Worm (Caenorhabditis elegans) whole organism, L3 larva: ENCODE results near the gene F07H5.13.

Source experiments
- R02D3.7 ChIP-seq: fragments of 150-350 bp; optimal IDR thresholded peaks from 2 replicates; lab custom pipeline; 2014; ENCODE audit warnings: missing biosample characterization, missing genetic modification characterization
- ZK546.5 ChIP-seq: sonication (generic microtip); optimal IDR thresholded peaks from 2 replicates; lab custom pipeline; 2017; ENCODE audit warnings: missing biosample characterization, missing genetic modification characterization
- aly-2 ChIP-seq: fragments of 150-350 bp; optimal IDR thresholded peaks from 2 replicates; lab custom pipeline; 2014; ENCODE audit warnings: missing biosample characterization, missing genetic modification characterization
- ama-1 ChIP-seq: fragments of 150-350 bp; optimal IDR thresholded peaks from 2 replicates; lab custom pipeline; 2018
- ceh-16 ChIP-seq: sonication (generic microtip); optimal IDR thresholded peaks from 2 replicates; lab custom pipeline; 2017; ENCODE audit warnings: missing biosample characterization, missing genetic modification characterization
- ceh-82 ChIP-seq: fragments of 150-350 bp; optimal IDR thresholded peaks from 2 replicates; lab custom pipeline; 2014; ENCODE audit warnings: missing biosample characterization, missing genetic modification characterization
- ceh-9 ChIP-seq: sonication (generic microtip); optimal IDR thresholded peaks from 2 replicates; lab custom pipeline; 2018; ENCODE audit warnings: missing biosample characterization, missing genetic modification characterization
- daf-12 ChIP-seq: fragments of 150-350 bp; optimal IDR thresholded peaks from 2 replicates; lab custom pipeline; 2014; ENCODE audit warnings: missing biosample characterization, missing genetic modification reagents, missing genetic modification characterization
- egl-27 ChIP-seq: sonication (generic microtip); optimal IDR thresholded peaks from 4 replicates; lab custom pipeline; 2017; ENCODE audit warnings: missing biosample characterization, missing genetic modification reagents, missing genetic modification characterization
- egl-5 ChIP-seq: fragments of 150-350 bp; optimal IDR thresholded peaks from 2 replicates; lab custom pipeline; 2017; ENCODE audit warnings: missing biosample characterization, missing genetic modification reagents, missing genetic modification characterization, inconsistent platforms
- elt-2 ChIP-seq: sonication (generic microtip); optimal IDR thresholded peaks from 2 replicates; lab custom pipeline; 2016; ENCODE audit warnings: missing genetic modification reagents, mild to moderate bottlenecking, missing genetic modification characterization, missing compliant biosample characterization
- elt-3 ChIP-seq, 3 experiments: fragments of 150-350 bp in 1 of 3; sonication (generic microtip) in 2 of 3; optimal IDR thresholded peaks; 2 replicates in 2 of 3; 4 replicates in 1 of 3; lab custom pipeline; 2014 to 2017; ENCODE audit warnings: missing biosample characterization in 3 of 3, missing genetic modification characterization in 3 of 3
- eor-1 ChIP-seq, 2 experiments: fragments of 150-350 bp; optimal IDR thresholded peaks; 2 replicates each; lab custom pipeline; 2014 to 2018; ENCODE audit warnings: missing biosample characterization in 2 of 2, missing genetic modification characterization in 2 of 2
- fkh-10 ChIP-seq: sonication (generic microtip); optimal IDR thresholded peaks from 2 replicates; lab custom pipeline; 2017; ENCODE audit warnings: missing biosample characterization, missing genetic modification reagents, missing genetic modification characterization
- fkh-2 ChIP-seq: fragments of 150-350 bp; optimal IDR thresholded peaks from 2 replicates; lab custom pipeline; 2014; ENCODE audit warnings: missing biosample characterization, missing genetic modification reagents, missing genetic modification characterization
- fos-1 ChIP-seq: fragments of 150-350 bp; optimal IDR thresholded peaks from 2 replicates; lab custom pipeline; 2014; ENCODE audit warnings: missing biosample characterization, missing genetic modification characterization
- hmg-11 ChIP-seq: sonication (generic microtip); optimal IDR thresholded peaks from 2 replicates; lab custom pipeline; 2016; ENCODE audit warnings: missing genetic modification characterization, missing compliant biosample characterization
- jun-1 ChIP-seq: fragments of 150-350 bp; optimal IDR thresholded peaks from 2 replicates; lab custom pipeline; 2014; ENCODE audit warnings: missing biosample characterization, missing genetic modification reagents, missing genetic modification characterization
- lin-15B ChIP-seq: fragments of 150-350 bp; optimal IDR thresholded peaks from 2 replicates; lab custom pipeline; 2014; ENCODE audit warnings: missing biosample characterization, missing genetic modification characterization
- lin-39 ChIP-seq: fragments of 150-350 bp; optimal IDR thresholded peaks from 2 replicates; lab custom pipeline; 2018; ENCODE audit warnings: missing biosample characterization, missing genetic modification reagents, missing genetic modification characterization
- lsy-12 ChIP-seq: sonication (generic microtip); optimal IDR thresholded peaks from 2 replicates; lab custom pipeline; 2016; ENCODE audit warnings: mild to moderate bottlenecking, missing genetic modification characterization, missing compliant biosample characterization
- mdl-1 ChIP-seq: fragments of 150-350 bp; optimal IDR thresholded peaks from 2 replicates; lab custom pipeline; 2014; ENCODE audit warnings: missing biosample characterization, missing genetic modification characterization
- mml-1 ChIP-seq: fragments of 150-350 bp; sonication (generic microtip); optimal IDR thresholded peaks from 3 replicates; lab custom pipeline; 2014; ENCODE audit warnings: missing biosample characterization, missing genetic modification characterization
- nfya-1 ChIP-seq: sonication (generic microtip); optimal IDR thresholded peaks from 2 replicates; lab custom pipeline; 2017; ENCODE audit warnings: missing genetic modification characterization, mild to moderate bottlenecking, missing compliant biosample characterization, antibody characterized with exemption, moderate library complexity; ENCODE audit not compliant: insufficient read depth
- nhr-11 ChIP-seq: fragments of 150-350 bp; optimal IDR thresholded peaks from 2 replicates; lab custom pipeline; 2014; ENCODE audit warnings: missing biosample characterization, missing genetic modification characterization
- nhr-12 ChIP-seq: fragments of 150-350 bp; optimal IDR thresholded peaks from 2 replicates; lab custom pipeline; 2014; ENCODE audit warnings: missing biosample characterization, missing genetic modification characterization
- nhr-23 ChIP-seq: fragments of 150-350 bp; optimal IDR thresholded peaks from 2 replicates; lab custom pipeline; 2014; ENCODE audit warnings: missing biosample characterization, missing genetic modification reagents, missing genetic modification characterization
- nhr-25 ChIP-seq: sonication (generic microtip); optimal IDR thresholded peaks from 2 replicates; lab custom pipeline; 2017; ENCODE audit warnings: missing biosample characterization, missing genetic modification characterization
- nhr-28 ChIP-seq: fragments of 150-350 bp; optimal IDR thresholded peaks from 2 replicates; lab custom pipeline; 2014; ENCODE audit warnings: missing biosample characterization, missing genetic modification characterization
- nhr-43 ChIP-seq: sonication (generic microtip); optimal IDR thresholded peaks from 2 replicates; lab custom pipeline; 2016; ENCODE audit warnings: mild to moderate bottlenecking, missing genetic modification characterization, missing compliant biosample characterization; ENCODE audit not compliant: poor library complexity, severe bottlenecking
- nhr-67 ChIP-seq: fragments of 150-350 bp; optimal IDR thresholded peaks from 2 replicates; lab custom pipeline; 2014; ENCODE audit warnings: missing biosample characterization, missing genetic modification characterization
- nhr-76 ChIP-seq: fragments of 150-350 bp; sonication (generic microtip); optimal IDR thresholded peaks from 5 replicates; lab custom pipeline; 2014; ENCODE audit warnings: missing biosample characterization, missing genetic modification characterization
- nhr-77 ChIP-seq: fragments of 150-350 bp; optimal IDR thresholded peaks from 2 replicates; lab custom pipeline; 2014; ENCODE audit warnings: missing biosample characterization, missing genetic modification characterization
- pha-4 ChIP-seq: fragments of 150-350 bp; optimal IDR thresholded peaks from 2 replicates; lab custom pipeline; 2014; ENCODE audit warnings: missing biosample characterization, missing genetic modification reagents, missing genetic modification characterization
- sea-2 ChIP-seq: fragments of 150-350 bp; sonication (generic microtip); optimal IDR thresholded peaks from 4 replicates; lab custom pipeline; 2014; ENCODE audit warnings: missing biosample characterization, missing genetic modification reagents, missing genetic modification characterization
- snpc-4 ChIP-seq: fragments of 150-350 bp; optimal IDR thresholded peaks from 2 replicates; lab custom pipeline; 2014; ENCODE audit warnings: missing biosample characterization, missing genetic modification characterization
- tbx-2 ChIP-seq: sonication (generic microtip); optimal IDR thresholded peaks from 2 replicates; lab custom pipeline; 2016; ENCODE audit warnings: mild to moderate bottlenecking, missing genetic modification characterization, missing compliant biosample characterization
- unc-39 ChIP-seq: sonication (generic microtip); optimal IDR thresholded peaks from 4 replicates; lab custom pipeline; 2017; ENCODE audit warnings: missing biosample characterization, missing genetic modification characterization
- unc-62 ChIP-seq: fragments of 150-350 bp; sonication (generic microtip); optimal IDR thresholded peaks from 4 replicates; lab custom pipeline; 2014; ENCODE audit warnings: missing biosample characterization, missing genetic modification reagents, missing genetic modification characterization
- zag-1 ChIP-seq: fragments of 150-350 bp; optimal IDR thresholded peaks from 2 replicates; lab custom pipeline; 2014; ENCODE audit warnings: missing biosample characterization, missing genetic modification characterization
- ztf-11 ChIP-seq: fragments of 150-350 bp; optimal IDR thresholded peaks from 2 replicates; lab custom pipeline; 2014; ENCODE audit warnings: missing biosample characterization, missing genetic modification characterization
- ztf-4 ChIP-seq: fragments of 150-350 bp; optimal IDR thresholded peaks from 2 replicates; lab custom pipeline; 2014; ENCODE audit warnings: missing biosample characterization, missing genetic modification characterization

Gene F07H5.13

ce11 chrII:8788752-8789151 lies 1.6 kb upstream of the F07H5.13 start:
- TF ChIP-seq lsy-12 (tag; lab: Kevin White, UChicago) (peak; percentile 21), zag-1 (tag; lab: Kevin White, UChicago) (no peak)

DNA sequence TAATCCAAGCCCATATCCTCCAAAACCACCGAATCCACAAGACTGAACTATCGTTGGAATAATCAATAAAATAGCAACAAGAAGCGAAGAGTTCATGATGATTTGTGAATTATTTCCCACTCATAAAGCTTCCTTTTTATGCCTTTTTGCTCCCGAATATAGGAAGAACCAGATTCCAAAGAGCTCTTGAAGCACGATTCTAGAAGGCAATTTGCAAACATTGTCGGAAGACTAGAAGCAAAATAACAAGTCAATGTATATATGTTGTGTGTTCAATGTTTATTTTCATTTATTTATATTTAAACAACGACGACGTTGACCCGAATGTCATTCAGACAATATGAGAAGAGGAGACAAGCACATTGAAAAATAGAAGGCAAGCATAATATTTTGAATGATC lies 2.3 kb downstream of the F07H5.13 start, which contains the start of gene idpa-2:
idpa-2 (minus strand) TSS at position 101 of the 400 bp plus-strand sequence.
- no peak for TF ChIP-seq nhr-28
- no peak for TF ChIP-seq ztf-4 (tag; lab: Kevin White, UChicago)
- no peak for TF ChIP-seq ztf-11
- no peak for TF ChIP-seq nhr-23 (tag; lab: Kevin White, UChicago)
- no peak for TF ChIP-seq egl-27 (tag; lab: Kevin White, UChicago)
- TF ChIP-seq egl-5 (tag; lab: Kevin White, UChicago): no peak
- TF ChIP-seq eor-1 (tag; optimal IDR thresholded peaks at IDR 0.05; lab: Kevin White, UChicago): no peak
- no peak for TF ChIP-seq nhr-43 (tag; lab: Kevin White, UChicago)
- no peak for TF ChIP-seq ceh-16 (tag; lab: Kevin White, UChicago)
- no peak for TF ChIP-seq nfya-1 (tag; lab: Kevin White, UChicago)
- no peak for TF ChIP-seq nhr-11 (tag; lab: Kevin White, UChicago)
- TF ChIP-seq mml-1 (tag; lab: Kevin White, UChicago): no peak
- TF ChIP-seq lin-15B: no peak

DNA sequence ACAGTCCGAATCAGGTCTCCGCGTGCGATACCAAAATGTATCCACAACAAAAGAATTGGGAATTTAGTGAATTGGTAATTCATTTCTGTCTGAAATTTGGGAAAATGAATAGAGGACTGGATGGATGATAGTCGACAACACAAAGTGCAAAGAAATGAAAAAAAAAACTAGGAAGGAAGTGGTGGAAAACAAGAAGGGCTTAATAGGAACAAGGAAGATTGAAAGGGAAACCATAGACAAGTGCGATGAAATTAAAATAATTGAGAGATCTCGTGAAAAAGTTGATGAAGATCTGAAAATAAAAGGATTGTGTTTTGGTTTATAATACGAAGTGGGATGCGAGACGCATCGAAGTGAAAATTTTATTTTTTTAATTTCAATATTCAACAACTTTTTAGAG lies 3.7 kb downstream of the F07H5.13 start, which contains the start of gene F07H5.7:
F07H5.7 (minus strand) TSS at position 101 of the 400 bp plus-strand sequence.
- TF ChIP-seq daf-12 (tag; lab: Kevin White, UChicago) (no peak), zag-1 (tag; lab: Kevin White, UChicago) (no peak), nhr-43 (tag; lab: Kevin White, UChicago) (no peak), jun-1 (no peak), fkh-10 (GFP tag; lab: Kevin White, UChicago) (no peak), nhr-25 (tag; lab: Kevin White, UChicago) (no peak)

ce11 chrII:8795227-8795626 lies 4.9 kb downstream of the F07H5.13 start:
- TF ChIP-seq hmg-11 (tag; lab: Kevin White, UChicago) (no peak), daf-12 (tag; lab: Kevin White, UChicago) (no peak), snpc-4 (no peak), ZK546.5 (no peak), sea-2 (no peak), ceh-16 (tag; lab: Kevin White, UChicago) (no peak), fkh-10 (GFP tag; lab: Kevin White, UChicago) (no peak), tbx-2 (no peak), ztf-4 (tag; lab: Kevin White, UChicago) (no peak), nhr-23 (tag; lab: Kevin White, UChicago) (no peak), nhr-67 (tag; lab: Kevin White, UChicago) (no peak), nhr-11 (tag; lab: Kevin White, UChicago) (no peak), fos-1 (no peak), fkh-2 (tag; lab: Kevin White, UChicago) (no peak), mdl-1 (tag; lab: Kevin White, UChicago) (no peak), nhr-12 (tag; lab: Kevin White, UChicago) (no peak)

- TF ChIP-seq nhr-12 (tag; lab: Kevin White, UChicago) (no peak), ceh-9 (tag; lab: Kevin White, UChicago) (no peak), nhr-77 (no peak), jun-1 (no peak), mml-1 (tag; lab: Kevin White, UChicago) (no peak), unc-62 (GFP tag; lab: Kevin White, UChicago) (peak; percentile 38), elt-2 (tag; lab: Kevin White, UChicago) (no peak), nhr-23 (tag; lab: Kevin White, UChicago) (no peak), lsy-12 (tag; lab: Kevin White, UChicago) (no peak), fkh-2 (tag; lab: Kevin White, UChicago) (no peak), pha-4 (tag; lab: Kevin White, UChicago) (no peak), tbx-2 (peak; percentile 91), R02D3.7 (peak; percentile 35), ceh-82 (tag; lab: Kevin White, UChicago) (no peak), nhr-28 (no peak), snpc-4 (peak; percentile 14), nhr-76 (tag; lab: Kevin White, UChicago) (no peak), ceh-16 (tag; lab: Kevin White, UChicago) (no peak), lin-39 (tag; lab: Kevin White, UChicago) (peak; percentile 84), ztf-4 (tag; lab: Kevin White, UChicago) (no peak), ama-1 (no peak), fkh-10 (GFP tag; lab: Kevin White, UChicago) (peak; percentile 89), lin-15B (peak; percentile 12), aly-2 (tag; lab: Kevin White, UChicago) (no peak), zag-1 (tag; lab: Kevin White, UChicago) (no peak), sea-2 (no peak), egl-5 (tag; lab: Kevin White, UChicago) (peak; percentile 78), unc-39 (tag; lab: Kevin White, UChicago) (no peak), eor-1 (tag; optimal IDR thresholded peaks at IDR 0.05; lab: Kevin White, UChicago) (no peak), nhr-43 (tag; lab: Kevin White, UChicago) (no peak), elt-3 (tag; optimal IDR thresholded peaks at IDR 0.05; lab: Kevin White, UChicago) (no peak), nhr-11 (tag; lab: Kevin White, UChicago) (peak; percentile 28)
Measured at ce11 chrII:8796391-8796790, 6.0 kb downstream of the F07H5.13 start.
